Fruit fly (Drosophila melanogaster) whole organism, adult: ENCODE data around the gene Sodh1.

Experiments
- CG11617 ChIP-seq: fragments of 200-800 bp; sonication (Bioruptor generic); optimal IDR thresholded peaks from 2 replicates; lab custom pipeline; 2017; ENCODE audit warnings: mild to moderate bottlenecking, missing biosample characterization, missing genetic modification reagents, missing genetic modification characterization
- CG12768 ChIP-seq: fragments of 200-800 bp; sonication (Bioruptor generic); optimal IDR thresholded peaks from 2 replicates; lab custom pipeline; 2017; ENCODE audit warnings: missing biosample characterization, missing genetic modification characterization, mild to moderate bottlenecking, moderate library complexity, missing genetic modification reagents
- CG14711 ChIP-seq: fragments of 200-800 bp; sonication (Bioruptor generic); optimal IDR thresholded peaks from 2 replicates; lab custom pipeline; 2018; ENCODE audit warnings: missing biosample characterization, mild to moderate bottlenecking, missing genetic modification characterization, moderate library complexity
- CG1620 ChIP-seq: fragments of 200-800 bp; sonication (Bioruptor generic); optimal IDR thresholded peaks from 2 replicates; lab custom pipeline; 2016; ENCODE audit warnings: missing biosample characterization, missing genetic modification characterization
- CG33017 ChIP-seq: fragments of 200-800 bp; sonication (Bioruptor generic); optimal IDR thresholded peaks from 2 replicates; lab custom pipeline; 2018; ENCODE audit warnings: missing biosample characterization, mild to moderate bottlenecking, missing genetic modification characterization, moderate library complexity
- CG5204 ChIP-seq: fragments of 200-800 bp; sonication (Bioruptor generic); optimal IDR thresholded peaks from 2 replicates; lab custom pipeline; 2016; ENCODE audit warnings: missing biosample characterization, missing genetic modification characterization
- CG7045 ChIP-seq: fragments of 200-800 bp; sonication (Bioruptor generic); optimal IDR thresholded peaks from 2 replicates; lab custom pipeline; 2017; ENCODE audit warnings: missing biosample characterization, mild to moderate bottlenecking, missing genetic modification characterization
- CG7101 ChIP-seq: fragments of 200-800 bp; sonication (Bioruptor generic); optimal IDR thresholded peaks from 2 replicates; lab custom pipeline; 2018; ENCODE audit warnings: missing biosample characterization, mild to moderate bottlenecking, missing genetic modification characterization, moderate library complexity
- Clk ChIP-seq: fragments of 200-800 bp; sonication (Bioruptor generic); optimal IDR thresholded peaks from 2 replicates; lab custom pipeline; 2017; ENCODE audit warnings: missing biosample characterization, missing genetic modification characterization
- Crg-1 ChIP-seq: fragments of 200-800 bp; sonication (Bioruptor generic); optimal IDR thresholded peaks from 2 replicates; lab custom pipeline; 2016; ENCODE audit warnings: missing biosample characterization, missing genetic modification characterization
- Hr96 ChIP-seq: fragments of 200-800 bp; sonication (Bioruptor generic); optimal IDR thresholded peaks from 2 replicates; lab custom pipeline; 2016; ENCODE audit warnings: missing biosample characterization, missing genetic modification characterization
- Mnt ChIP-seq: fragments of 200-800 bp; sonication (Bioruptor generic); optimal IDR thresholded peaks from 2 replicates; lab custom pipeline; 2016; ENCODE audit warnings: missing biosample characterization, mild to moderate bottlenecking, missing genetic modification characterization
- bab1 ChIP-seq: fragments of 200-800 bp; sonication (Bioruptor generic); optimal IDR thresholded peaks from 3 replicates; lab custom pipeline; 2019; ENCODE audit warnings: missing biosample characterization, mild to moderate bottlenecking, missing genetic modification characterization, moderate library complexity
- cic ChIP-seq: fragments of 200-800 bp; sonication (Bioruptor generic); optimal IDR thresholded peaks from 2 replicates; lab custom pipeline; 2017; ENCODE audit warnings: missing biosample characterization, mild to moderate bottlenecking, missing genetic modification characterization, moderate library complexity
- cnc ChIP-seq, 2 experiments: fragments of >200 bp; optimal IDR thresholded peaks; 2 replicates each; lab custom pipeline; 2017
- kay ChIP-seq: fragments of 200-800 bp; sonication (Bioruptor generic); peaks from one replicate; lab custom pipeline; 2016; ENCODE audit warnings: missing biosample characterization, missing genetic modification characterization, borderline replicate concordance
- ovo ChIP-seq: fragments of 200-800 bp; sonication (Bioruptor generic); optimal IDR thresholded peaks from 2 replicates; lab custom pipeline; 2016; ENCODE audit warnings: missing biosample characterization, missing genetic modification characterization
- pad ChIP-seq: fragments of 200-800 bp; sonication (Bioruptor generic); optimal IDR thresholded peaks from 3 replicates; lab custom pipeline; 2017; ENCODE audit warnings: missing biosample characterization, missing genetic modification characterization, mild to moderate bottlenecking, moderate library complexity, missing genetic modification reagents
- tj ChIP-seq: fragments of 200-800 bp; sonication (Bioruptor generic); optimal IDR thresholded peaks from 3 replicates; lab custom pipeline; 2017; ENCODE audit warnings: missing biosample characterization, mild to moderate bottlenecking, missing genetic modification characterization, moderate library complexity
- toe ChIP-seq: fragments of 200-800 bp; sonication (Bioruptor generic); optimal IDR thresholded peaks from 2 replicates; lab custom pipeline; 2016; ENCODE audit warnings: missing biosample characterization, missing genetic modification characterization

Sodh1 gene

DNA sequence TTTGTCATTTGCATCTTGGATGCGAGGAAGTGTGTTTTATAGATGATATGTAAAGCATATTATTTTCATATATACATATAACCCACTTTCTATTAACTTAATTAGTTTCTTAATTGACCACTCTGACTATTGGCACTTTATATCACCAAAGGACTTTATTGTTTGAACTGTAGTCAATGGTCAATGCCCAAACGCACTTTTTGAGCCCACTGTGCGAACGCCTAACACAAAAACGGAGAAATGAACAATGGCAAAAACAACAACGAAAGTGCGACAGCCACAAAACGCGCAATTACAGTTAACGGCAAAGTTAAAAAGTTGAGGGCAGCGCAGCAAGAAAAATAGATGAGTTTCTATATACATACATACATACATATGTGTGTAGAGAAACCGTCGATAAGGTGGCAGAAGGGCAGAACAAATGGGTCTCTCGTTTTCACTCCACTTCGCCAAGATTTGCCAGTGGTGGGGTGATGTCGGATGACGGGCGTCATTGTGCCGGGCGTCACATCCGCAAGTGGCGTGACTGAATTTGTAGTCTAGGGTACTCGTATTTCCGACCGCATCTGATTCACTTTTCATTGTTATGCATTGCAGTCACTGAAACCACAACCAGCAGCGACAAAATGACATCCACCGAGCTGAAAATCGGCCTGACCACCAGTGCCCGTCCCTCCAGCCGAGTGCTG, 24.3 kb downstream of the Sodh1 start:
- TF ChIP-seq CG7045 (GFP tag; lab: Kevin White, UChicago) (peak; percentile 90), CG5204 (GFP tag; lab: Kevin White, UChicago) (no peak), cic (GFP tag; lab: Kevin White, UChicago) (peak; percentile 95), kay (GFP tag; lab: Kevin White, UChicago) (no peak), CG12768 (GFP tag; lab: Kevin White, UChicago) (peak; percentile 96), Clk (GFP tag; lab: Kevin White, UChicago) (no peak), Mnt (peak; percentile 22), CG1620 (peak; percentile 60), Hr96 (GFP tag; lab: Kevin White, UChicago) (no peak), tj (GFP tag; lab: Kevin White, UChicago) (peak; percentile 37), CG33017 (tag; lab: Kevin White, UChicago) (peak; percentile 90), cnc (optimal IDR thresholded peaks at IDR 0.05; lab: Kevin White, UChicago) (no peak), CG11617 (GFP tag; lab: Kevin White, UChicago) (peak; percentile 46), Crg-1 (GFP tag; lab: Kevin White, UChicago) (peak; percentile 59), CG7101 (tag; lab: Kevin White, UChicago) (peak; percentile 76), toe (GFP tag; lab: Kevin White, UChicago) (peak; percentile 48), bab1 (GFP tag; lab: Kevin White, UChicago) (peak; percentile 94), CG14711 (tag; lab: Kevin White, UChicago) (peak; percentile 52), ovo (GFP tag; lab: Kevin White, UChicago) (peak; percentile 64), pad (GFP tag; lab: Kevin White, UChicago) (peak; percentile 54)

dm6 chr3R:7079718-7080117, 27.6 kb downstream of the Sodh1 start:
- no peak for TF ChIP-seq CG14711 (tag; lab: Kevin White, UChicago)
- no peak for TF ChIP-seq tj (GFP tag; lab: Kevin White, UChicago)
- no peak for TF ChIP-seq bab1 (GFP tag; lab: Kevin White, UChicago)
- no peak for TF ChIP-seq pad (GFP tag; lab: Kevin White, UChicago)
- TF ChIP-seq toe (GFP tag; lab: Kevin White, UChicago): no peak
- TF ChIP-seq ovo (GFP tag; lab: Kevin White, UChicago): no peak
- TF ChIP-seq CG33017 (tag; lab: Kevin White, UChicago): no peak
- TF ChIP-seq kay (GFP tag; lab: Kevin White, UChicago): no peak
- TF ChIP-seq cic (GFP tag; lab: Kevin White, UChicago): no peak
- no peak for TF ChIP-seq Hr96 (GFP tag; lab: Kevin White, UChicago)
- TF ChIP-seq CG12768 (GFP tag; lab: Kevin White, UChicago): no peak
- TF ChIP-seq CG5204 (GFP tag; lab: Kevin White, UChicago): no peak
- no peak for TF ChIP-seq Mnt
- no peak for TF ChIP-seq CG11617 (GFP tag; lab: Kevin White, UChicago)
- TF ChIP-seq Crg-1 (GFP tag; lab: Kevin White, UChicago): no peak
- TF ChIP-seq Clk (GFP tag; lab: Kevin White, UChicago): no peak
- no peak for TF ChIP-seq CG7101 (tag; lab: Kevin White, UChicago)
- TF ChIP-seq CG1620: no peak
- TF ChIP-seq cnc (optimal IDR thresholded peaks at IDR 0.05; lab: Kevin White, UChicago): no peak
- no peak for TF ChIP-seq CG7045 (GFP tag; lab: Kevin White, UChicago)

DNA sequence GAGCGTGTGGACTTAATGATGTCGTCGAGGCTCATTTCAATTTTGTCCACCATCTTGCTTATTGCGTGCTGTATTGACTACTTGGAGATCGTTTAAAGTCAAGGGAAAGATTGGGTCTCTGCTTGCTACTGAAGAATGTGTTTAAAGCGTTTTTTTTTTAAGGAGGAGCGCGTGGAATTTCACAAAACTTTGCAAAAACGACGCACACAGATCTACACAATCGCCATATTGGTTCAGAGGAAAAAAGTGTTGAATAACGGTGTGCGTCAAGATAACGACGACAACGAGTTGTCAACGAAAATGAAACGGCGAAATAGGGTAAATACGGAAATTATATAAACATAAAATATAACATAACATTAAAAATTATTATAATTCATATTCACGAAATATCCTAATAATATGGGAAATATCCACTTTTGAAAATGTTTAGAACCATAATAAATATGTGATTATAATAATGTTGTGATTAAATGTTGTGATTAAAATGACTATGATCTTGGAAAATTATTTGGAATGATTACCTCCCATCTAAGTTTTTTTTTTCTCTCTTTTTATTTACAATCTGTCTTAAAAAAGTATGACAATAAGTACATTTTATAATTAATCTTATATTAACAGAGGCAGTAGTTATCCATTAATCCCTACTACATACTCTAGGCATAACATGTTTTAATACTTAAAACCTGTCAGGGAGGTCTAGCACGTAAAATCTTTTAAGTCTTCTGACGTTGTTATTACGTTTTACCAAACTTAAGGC, 28.2 kb downstream of the Sodh1 start, which contains the start of gene Ref1:
Gene Ref1, minus strand, starts transcription at position 231 of the 760 bp plus-strand sequence.
- TF ChIP-seq Mnt (peak; percentile 19), tj (GFP tag; lab: Kevin White, UChicago) (no peak), CG12768 (GFP tag; lab: Kevin White, UChicago) (no peak), CG14711 (tag; lab: Kevin White, UChicago) (no peak), CG11617 (GFP tag; lab: Kevin White, UChicago) (no peak), cic (GFP tag; lab: Kevin White, UChicago) (no peak), Clk (GFP tag; lab: Kevin White, UChicago) (no peak), Crg-1 (GFP tag; lab: Kevin White, UChicago) (no peak), kay (GFP tag; lab: Kevin White, UChicago) (no peak), Hr96 (GFP tag; lab: Kevin White, UChicago) (no peak), ovo (GFP tag; lab: Kevin White, UChicago) (no peak), CG5204 (GFP tag; lab: Kevin White, UChicago) (no peak), pad (GFP tag; lab: Kevin White, UChicago) (no peak), toe (GFP tag; lab: Kevin White, UChicago) (no peak), CG1620 (no peak), CG7045 (GFP tag; lab: Kevin White, UChicago) (no peak), CG33017 (tag; lab: Kevin White, UChicago) (no peak), CG7101 (tag; lab: Kevin White, UChicago) (peak; percentile 4), bab1 (GFP tag; lab: Kevin White, UChicago) (peak; percentile 9), cnc (optimal IDR thresholded peaks at IDR 0.05; lab: Kevin White, UChicago) (no peak)

DNA sequence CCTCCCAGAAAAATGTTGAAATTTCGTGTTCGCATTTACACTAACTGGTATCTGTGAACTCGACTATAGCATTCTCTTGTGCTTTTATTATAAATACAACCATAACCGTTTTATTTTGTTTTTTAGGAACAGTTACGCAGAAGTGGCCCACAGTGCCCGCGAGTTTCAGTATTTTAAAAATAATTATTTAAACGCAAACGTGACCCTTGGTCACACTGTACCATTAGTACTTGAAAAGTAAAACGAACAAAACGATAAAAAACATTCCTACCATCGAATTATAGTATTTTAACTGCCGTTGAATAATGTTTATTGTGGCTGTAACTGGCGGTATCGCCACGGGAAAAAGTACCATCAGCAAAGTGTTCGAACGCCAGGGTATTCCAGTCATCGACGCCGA, 29.8 kb downstream of the Sodh1 start, which contains the start of gene Dpck:
Gene Dpck, plus strand, starts transcription at position 211 of the 400 bp plus-strand sequence.
- no peak for TF ChIP-seq CG33017 (tag; lab: Kevin White, UChicago)
- TF ChIP-seq pad (GFP tag; lab: Kevin White, UChicago): no peak
- TF ChIP-seq tj (GFP tag; lab: Kevin White, UChicago): peak; percentile 3
- TF ChIP-seq CG12768 (GFP tag; lab: Kevin White, UChicago): peak; percentile 42
- TF ChIP-seq bab1 (GFP tag; lab: Kevin White, UChicago): peak; percentile 68
- TF ChIP-seq CG14711 (tag; lab: Kevin White, UChicago): no peak
- peak; percentile 17 for TF ChIP-seq CG11617 (GFP tag; lab: Kevin White, UChicago)
- TF ChIP-seq toe (GFP tag; lab: Kevin White, UChicago): peak; percentile 55
- TF ChIP-seq cic (GFP tag; lab: Kevin White, UChicago): peak; percentile 3
- peak; percentile 23 for TF ChIP-seq CG7101 (tag; lab: Kevin White, UChicago)
- peak; percentile 39 for TF ChIP-seq CG1620
- peak; percentile 32 for TF ChIP-seq Mnt
